Fruit fly (Drosophila melanogaster) whole organism, prepupa: Measurements from ENCODE around the gene org-1.

Source experiments
- Blimp-1 ChIP-seq: fragments of 200-800 bp; sonication (Bioruptor generic); optimal IDR thresholded peaks from 3 replicates; lab custom pipeline; 2017; ENCODE audit warnings: missing biosample characterization, missing genetic modification characterization, mild to moderate bottlenecking, moderate library complexity, missing genetic modification reagents
- CG6276 ChIP-seq: fragments of 200-800 bp; sonication (Bioruptor generic); optimal IDR thresholded peaks from 2 replicates; lab custom pipeline; 2017; ENCODE audit warnings: missing biosample characterization, mild to moderate bottlenecking, missing genetic modification characterization
- CG8119 ChIP-seq: fragments of 200-800 bp; sonication (Bioruptor generic); IDR thresholded peaks from 3 replicates; pipeline ENCODE4 v1.3.6; 2022; ENCODE audit warnings: missing biosample characterization, missing genetic modification characterization
- CG9139 ChIP-seq: fragments of 200-800 bp; sonication (Bioruptor generic); optimal IDR thresholded peaks from 3 replicates; lab custom pipeline; 2017; ENCODE audit warnings: missing biosample characterization, mild to moderate bottlenecking, missing genetic modification characterization
- Eip78C ChIP-seq: fragments of 200-800 bp; sonication (Bioruptor generic); peaks from one replicate; lab custom pipeline; 2016; ENCODE audit warnings: missing biosample characterization, missing genetic modification characterization
- Hr38 ChIP-seq: sonication (Bioruptor generic); optimal IDR thresholded peaks from 2 replicates; lab custom pipeline; 2016; ENCODE audit warnings: missing biosample characterization, missing genetic modification characterization
- Hr4 ChIP-seq: fragments of 200-800 bp; sonication (Bioruptor generic); optimal IDR thresholded peaks from 3 replicates; lab custom pipeline; 2016; ENCODE audit warnings: missing biosample characterization, missing genetic modification characterization
- Lpt ChIP-seq: fragments of 200-800 bp; sonication (Bioruptor generic); optimal IDR thresholded peaks from 3 replicates; lab custom pipeline; 2016; ENCODE audit warnings: missing biosample characterization, missing genetic modification characterization
- acj6 ChIP-seq: fragments of 200-800 bp; sonication (Bioruptor generic); optimal IDR thresholded peaks from 3 replicates; lab custom pipeline; 2016; ENCODE audit warnings: missing biosample characterization, missing genetic modification characterization
- esn ChIP-seq: fragments of 200-800 bp; sonication (Bioruptor generic); optimal IDR thresholded peaks from 2 replicates; lab custom pipeline; 2016; ENCODE audit warnings: missing biosample characterization, mild to moderate bottlenecking, missing genetic modification characterization, moderate library complexity
- net ChIP-seq: fragments of 200-800 bp; sonication (Bioruptor generic); optimal IDR thresholded peaks from 3 replicates; lab custom pipeline; 2016; ENCODE audit warnings: missing biosample characterization, missing genetic modification characterization
- salr ChIP-seq, 2 experiments: fragments of 200-800 bp; sonication (Bioruptor generic); optimal IDR thresholded peaks; 3 replicates each; lab custom pipeline; 2016 to 2018; ENCODE audit warnings: missing biosample characterization in 2 of 2, missing genetic modification characterization in 2 of 2, mild to moderate bottlenecking in 1 of 2
- topi ChIP-seq: fragments of 200-800 bp; sonication (Bioruptor generic); optimal IDR thresholded peaks from 3 replicates; lab custom pipeline; 2016; ENCODE audit warnings: missing biosample characterization, missing genetic modification characterization

DNA sequence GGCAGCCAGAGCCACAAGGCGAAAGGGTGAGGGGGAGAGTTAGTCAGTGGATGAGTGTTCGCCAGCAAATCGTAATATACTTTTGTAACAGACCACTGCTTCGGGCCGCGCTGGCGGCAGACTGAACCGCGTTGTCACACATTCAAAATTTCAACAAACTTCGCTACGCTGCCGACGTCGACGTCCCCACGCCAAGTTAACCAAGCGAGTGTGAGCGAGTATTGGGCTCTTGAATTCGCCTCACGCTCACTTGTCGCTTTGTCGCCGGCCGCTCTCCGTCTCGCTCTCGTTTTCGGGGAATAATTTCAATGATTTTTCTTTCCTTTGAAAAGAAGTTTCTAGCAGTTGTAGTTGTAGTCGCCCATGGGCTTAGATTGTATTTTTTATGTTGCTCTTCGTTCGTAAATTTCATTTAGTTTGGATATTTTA, 43.3 kb downstream of the org-1 start, which contains the start of gene lawc:
- TF ChIP-seq Hr38 (GFP tag; lab: Kevin White, UChicago) (no peak), acj6 (GFP tag; lab: Kevin White, UChicago) (no peak), esn (GFP tag; lab: Kevin White, UChicago) (peak; percentile 30), Hr4 (GFP tag; lab: Kevin White, UChicago) (no peak), CG8119 (GFP tag; lab: Robert Waterston, UW) (peak; percentile 86), topi (GFP tag; lab: Kevin White, UChicago) (peak; percentile 53), Blimp-1 (GFP tag; lab: Kevin White, UChicago) (no peak), CG9139 (GFP tag; lab: Kevin White, UChicago) (peak; percentile 65), Lpt (no peak), salr (GFP tag; optimal IDR thresholded peaks at IDR 0.05; lab: Kevin White, UChicago) (no peak), net (GFP tag; lab: Kevin White, UChicago) (peak; percentile 52), Eip78C (GFP tag; lab: Kevin White, UChicago) (peak; percentile 87), CG6276 (GFP tag; lab: Kevin White, UChicago) (peak; percentile 60)
